Worm (Caenorhabditis elegans): ENCODE data around the gene C06A1.3.

The C06A1.3 gene

DNA sequence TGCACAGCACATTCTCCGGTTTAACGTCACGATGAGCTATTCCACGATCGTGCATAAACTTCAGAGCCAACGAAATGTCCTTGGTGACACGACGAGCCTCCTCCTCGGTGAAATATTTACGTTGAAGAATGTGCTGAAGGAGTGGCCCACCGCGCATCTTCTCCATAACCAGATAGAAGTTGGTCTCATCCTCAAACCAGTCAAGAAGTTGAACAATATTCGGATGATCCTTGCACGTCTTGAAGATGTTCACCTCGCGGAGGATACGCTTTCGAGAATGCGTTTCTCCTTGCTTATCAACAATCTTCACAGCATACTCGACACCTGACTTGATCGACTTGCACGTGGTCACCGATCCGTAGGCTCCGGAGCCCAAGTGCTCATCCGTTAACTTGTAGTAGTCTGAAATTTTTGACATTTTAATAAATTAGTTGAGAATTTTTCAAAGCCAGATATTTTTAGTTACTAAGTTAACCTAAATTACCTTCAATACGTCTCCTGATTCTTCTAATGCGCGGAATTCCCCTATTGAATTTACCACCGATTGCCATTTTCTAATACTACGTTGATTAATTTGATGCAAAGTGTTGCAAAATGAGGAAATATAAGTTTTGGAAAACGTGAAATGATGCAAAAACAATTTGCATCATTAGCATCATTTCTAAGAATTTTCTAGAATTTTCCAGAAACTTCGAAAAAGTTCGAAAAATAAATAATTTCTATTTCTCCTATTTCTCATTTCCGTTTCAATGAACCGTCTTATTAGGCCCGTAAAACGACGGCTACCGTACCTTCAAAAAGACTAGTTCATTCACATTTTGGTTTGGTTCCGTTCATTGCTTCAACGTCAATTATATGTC, 25.9 kb upstream of the C06A1.3 start (continued):
- TF ChIP-seq daf-12 (tag; optimal IDR thresholded peaks at IDR 0.05) (no peak), zfp-3 (GFP tag; conservative IDR thresholded peaks at IDR 0.05) (peak; percentile 8), hlh-30 (tag; optimal IDR thresholded peaks at IDR 0.05; ENCODE audit: insufficient read depth) (peak; percentile 37), dmd-6 (GFP tag; IDR thresholded peaks at IDR 0.05) (no peak), nhr-77 (tag; optimal IDR thresholded peaks at IDR 0.05) (no peak), fkh-10 (GFP tag; optimal IDR thresholded peaks at IDR 0.05) (no peak), spr-1 (tag; optimal IDR thresholded peaks at IDR 0.05) (no peak), snpc-1.2 (GFP tag; IDR thresholded peaks at IDR 0.05) (peak; percentile 63; the same call in 1 of the 2 replicates), unc-130 (GFP tag; optimal IDR thresholded peaks at IDR 0.05) (no peak), F44E2.7 (GFP tag; IDR thresholded peaks at IDR 0.05) (no peak), ZK337.2 (GFP tag; IDR thresholded peaks at IDR 0.05) (no peak), nhr-10 (tag; optimal IDR thresholded peaks at IDR 0.05) (no peak), ceh-82 (tag; optimal IDR thresholded peaks at IDR 0.05) (no peak), tra-1 (GFP tag; IDR thresholded peaks at IDR 0.05) (peak; percentile 41; the same call in 1 of the 2 replicates), T20F7.1 (GFP tag; optimal IDR thresholded peaks at IDR 0.05) (no peak), lin-1 (GFP tag; IDR thresholded peaks at IDR 0.05) (0 out of 2 replicates have a peak, but pooled peaks have one; percentile 18), tag-97 (GFP tag; IDR thresholded peaks at IDR 0.05) (no peak), R02D3.7 (tag; optimal IDR thresholded peaks at IDR 0.05) (no peak), mdl-1 (tag; optimal IDR thresholded peaks at IDR 0.05) (no peak), nhr-41 (GFP tag; IDR thresholded peaks at IDR 0.05) (no peak), mes-2 (tag; optimal IDR thresholded peaks at IDR 0.05; ENCODE audit: poor library complexity, severe bottlenecking) (peak; percentile 26), daf-16 (GFP tag; optimal IDR thresholded peaks at IDR 0.05) (no peak), daf-16 (tag; optimal IDR thresholded peaks at IDR 0.05) (no peak), spr-3 (GFP tag; optimal IDR thresholded peaks at IDR 0.05) (no peak), Y105C5A.15 (GFP tag; IDR thresholded peaks at IDR 0.05) (no peak), F10B5.3 (tag; optimal IDR thresholded peaks at IDR 0.05) (no peak), attf-4 (tag; optimal IDR thresholded peaks at IDR 0.05) (no peak), lsy-2 (tag; optimal IDR thresholded peaks at IDR 0.05) (no peak), zag-1 (tag; optimal IDR thresholded peaks at IDR 0.05) (no peak), dpl-1 (GFP tag; optimal IDR thresholded peaks at IDR 0.05) (no peak), nhr-28 (tag; optimal IDR thresholded peaks at IDR 0.05) (no peak), pha-4 (GFP tag; IDR thresholded peaks at IDR 0.05) (no peak), pha-4 (tag; optimal IDR thresholded peaks at IDR 0.05) (no peak), ceh-20 (GFP tag; IDR thresholded peaks at IDR 0.05) (no peak; the same call in 1 of the 2 replicates), nhr-6 (tag; optimal IDR thresholded peaks at IDR 0.05) (no peak), F49E8.2 (tag; optimal IDR thresholded peaks at IDR 0.05; ENCODE audit: borderline replicate concordance) (no peak), dve-1 (tag; optimal IDR thresholded peaks at IDR 0.05; ENCODE audit: insufficient read depth) (no peak), sdz-12 (GFP tag; optimal IDR thresholded peaks at IDR 0.05) (no peak), rbr-2 (tag; optimal IDR thresholded peaks at IDR 0.05) (no peak), hmg-1.1 (GFP tag; IDR thresholded peaks at IDR 0.05) (no peak; the same call in none of the 2 replicates), duxl-1 (tag; optimal IDR thresholded peaks at IDR 0.05; ENCODE audit: poor library complexity) (no peak), fos-1 (tag; optimal IDR thresholded peaks at IDR 0.05) (no peak), skn-1 (tag; optimal IDR thresholded peaks at IDR 0.05) (no peak), Y48G9A.11 (GFP tag; IDR thresholded peaks at IDR 0.05) (peak; percentile 25; the same call in 1 of the 2 replicates), daf-8 (GFP tag; IDR thresholded peaks at IDR 0.05) (no peak), lin-38 (GFP tag; IDR thresholded peaks at IDR 0.05) (no peak; the same call in 1 of the 2 replicates), gei-8 (GFP tag; optimal IDR thresholded peaks at IDR 0.05) (no peak), nhr-42 (GFP tag; IDR thresholded peaks at IDR 0.05) (no peak), hif-1 (tag; optimal IDR thresholded peaks at IDR 0.05) (no peak)

Data from whole organism, L4 larva.